Worm (Caenorhabditis elegans) whole organism, late embryonic: ENCODE results near the gene clc-7.

ENCODE experiments used
- C08G9.2 ChIP-seq: sonication (generic microtip); optimal IDR thresholded peaks from 2 replicates; lab custom pipeline; 2016; ENCODE audit warnings: mild to moderate bottlenecking, missing genetic modification characterization, moderate library complexity, missing compliant biosample characterization
- F13H6.1 ChIP-seq: sonication (generic microtip); optimal IDR thresholded peaks from 2 replicates; lab custom pipeline; 2016; ENCODE audit warnings: missing genetic modification characterization, missing compliant biosample characterization
- K02D7.2 ChIP-seq: sonication (generic microtip); optimal IDR thresholded peaks from 2 replicates; lab custom pipeline; 2017; ENCODE audit warnings: mild to moderate bottlenecking, missing genetic modification characterization, missing compliant biosample characterization
- K09A11.1 ChIP-seq: sonication (generic microtip); optimal IDR thresholded peaks from 2 replicates; lab custom pipeline; 2017; ENCODE audit warnings: antibody characterized with exemption, mild to moderate bottlenecking, missing genetic modification characterization, missing compliant biosample characterization; ENCODE audit not compliant: insufficient read depth
- T23F11.4 ChIP-seq: fragments of 200-800 bp; sonication (Bioruptor generic); optimal IDR thresholded peaks from 2 replicates; lab custom pipeline; 2018; ENCODE audit warnings: mild to moderate bottlenecking, missing genetic modification characterization, missing compliant biosample characterization
- ama-1 ChIP-seq: fragments of 150-350 bp; optimal IDR thresholded peaks from 2 replicates; lab custom pipeline; 2014
- ceh-19 ChIP-seq: fragments of 200-800 bp; sonication (Bioruptor generic); optimal IDR thresholded peaks from 2 replicates; lab custom pipeline; 2018; ENCODE audit warnings: mild to moderate bottlenecking, missing genetic modification characterization, missing compliant biosample characterization
- ceh-22 ChIP-seq: sonication (generic microtip); optimal IDR thresholded peaks from 2 replicates; lab custom pipeline; 2017; ENCODE audit warnings: missing biosample characterization, missing genetic modification characterization
- ceh-30 ChIP-seq: fragments of 150-350 bp; optimal IDR thresholded peaks from 2 replicates; lab custom pipeline; 2014; ENCODE audit warnings: missing biosample characterization, missing genetic modification characterization
- ceh-31 ChIP-seq: sonication (generic microtip); optimal IDR thresholded peaks from 2 replicates; lab custom pipeline; 2016; ENCODE audit warnings: missing genetic modification characterization, missing compliant biosample characterization
- ceh-45 ChIP-seq: fragments of 200-800 bp; sonication (Bioruptor generic); IDR thresholded peaks from 2 replicates; pipeline ENCODE4 v1.3.6; 2022; ENCODE audit warnings: missing genetic modification reagents, missing genetic modification characterization, missing compliant biosample characterization
- ceh-48 ChIP-seq: sonication (generic microtip); optimal IDR thresholded peaks from 2 replicates; lab custom pipeline; 2016; ENCODE audit warnings: missing genetic modification characterization, inconsistent platforms, missing compliant biosample characterization
- che-1 ChIP-seq: sonication (generic microtip); optimal IDR thresholded peaks from 2 replicates; lab custom pipeline; 2016; ENCODE audit warnings: mild to moderate bottlenecking, missing genetic modification characterization, missing compliant biosample characterization
- dmd-4 ChIP-seq: sonication (generic microtip); optimal IDR thresholded peaks from 2 replicates; lab custom pipeline; 2016; ENCODE audit warnings: borderline replicate concordance, missing genetic modification characterization, missing compliant biosample characterization
- dve-1 ChIP-seq: sonication (generic microtip); optimal IDR thresholded peaks from 2 replicates; lab custom pipeline; 2017; ENCODE audit warnings: antibody characterized with exemption, mild to moderate bottlenecking, missing genetic modification characterization, missing compliant biosample characterization
- elt-2 ChIP-seq: sonication (generic microtip); optimal IDR thresholded peaks from 2 replicates; lab custom pipeline; 2016; ENCODE audit warnings: missing genetic modification reagents, missing genetic modification characterization, missing compliant biosample characterization
- ets-4 ChIP-seq: sonication (generic microtip); optimal IDR thresholded peaks from 2 replicates; lab custom pipeline; 2016; ENCODE audit warnings: missing genetic modification characterization, missing compliant biosample characterization
- fax-1 ChIP-seq: sonication (generic microtip); optimal IDR thresholded peaks from 2 replicates; lab custom pipeline; 2016; ENCODE audit warnings: missing genotype, missing genetic modification characterization, missing compliant biosample characterization
- fkh-10 ChIP-seq: fragments of 150-350 bp; optimal IDR thresholded peaks from 2 replicates; lab custom pipeline; 2014; ENCODE audit warnings: missing biosample characterization, missing genetic modification reagents, missing genetic modification characterization
- fkh-6 ChIP-seq: sonication (generic microtip); optimal IDR thresholded peaks from 2 replicates; lab custom pipeline; 2016; ENCODE audit warnings: missing genetic modification characterization, missing compliant biosample characterization
- gmeb-2 ChIP-seq: sonication (generic microtip); optimal IDR thresholded peaks from 2 replicates; lab custom pipeline; 2016; ENCODE audit warnings: missing genetic modification characterization, inconsistent platforms, missing compliant biosample characterization
- hlh-15 ChIP-seq: sonication (generic microtip); optimal IDR thresholded peaks from 2 replicates; lab custom pipeline; 2016; ENCODE audit warnings: missing genetic modification characterization, missing compliant biosample characterization
- hlh-30 ChIP-seq: sonication (generic microtip); optimal IDR thresholded peaks from 2 replicates; lab custom pipeline; 2017; ENCODE audit warnings: antibody characterized with exemption, missing genetic modification characterization, missing compliant biosample characterization; ENCODE audit not compliant: insufficient read depth
- hlh-8 ChIP-seq: sonication (generic microtip); optimal IDR thresholded peaks from 2 replicates; lab custom pipeline; 2016; ENCODE audit warnings: missing genotype, missing genetic modification characterization, missing compliant biosample characterization
- lim-6 ChIP-seq: sonication (generic microtip); optimal IDR thresholded peaks from 2 replicates; lab custom pipeline; 2016; ENCODE audit warnings: missing genetic modification characterization, missing compliant biosample characterization
- madf-2 ChIP-seq: sonication (generic microtip); optimal IDR thresholded peaks from 2 replicates; lab custom pipeline; 2017; ENCODE audit warnings: missing genetic modification characterization, missing compliant biosample characterization
- mec-3 ChIP-seq: sonication (generic microtip); optimal IDR thresholded peaks from 2 replicates; lab custom pipeline; 2016; ENCODE audit warnings: borderline replicate concordance, missing genetic modification characterization, missing compliant biosample characterization
- npax-4 ChIP-seq: sonication (generic microtip); optimal IDR thresholded peaks from 2 replicates; lab custom pipeline; 2016; ENCODE audit warnings: missing genetic modification characterization, missing compliant biosample characterization
- pax-1 ChIP-seq: fragments of 150-350 bp; optimal IDR thresholded peaks from 2 replicates; lab custom pipeline; 2014; ENCODE audit warnings: missing biosample characterization, missing genetic modification characterization
- pha-2 ChIP-seq: sonication (generic microtip); optimal IDR thresholded peaks from 2 replicates; lab custom pipeline; 2017; ENCODE audit warnings: mild to moderate bottlenecking, missing genetic modification characterization, missing compliant biosample characterization
- pha-4 ChIP-seq: fragments of 150-350 bp; optimal IDR thresholded peaks from 2 replicates; lab custom pipeline; 2018; ENCODE audit warnings: missing biosample characterization, missing genetic modification reagents, missing genetic modification characterization
- pros-1 ChIP-seq: fragments of 150-350 bp; optimal IDR thresholded peaks from 2 replicates; lab custom pipeline; 2014; ENCODE audit warnings: missing biosample characterization, missing genetic modification reagents, missing genetic modification characterization
- rnt-1 ChIP-seq: sonication (generic microtip); optimal IDR thresholded peaks from 2 replicates; lab custom pipeline; 2016; ENCODE audit warnings: missing genetic modification characterization, missing compliant biosample characterization
- sdc-2 ChIP-seq: sonication (generic microtip); optimal IDR thresholded peaks from 2 replicates; lab custom pipeline; 2016; ENCODE audit warnings: missing genotype, missing genetic modification characterization, missing compliant biosample characterization
- sox-2 ChIP-seq: fragments of 200-800 bp; sonication (Bioruptor generic); IDR thresholded peaks from 2 replicates; pipeline ENCODE4 v1.3.6; 2022; ENCODE audit warnings: missing genetic modification reagents, missing genetic modification characterization, missing compliant biosample characterization
- sox-4 ChIP-seq: sonication (generic microtip); optimal IDR thresholded peaks from 2 replicates; lab custom pipeline; 2017; ENCODE audit warnings: mild to moderate bottlenecking, missing genetic modification characterization, inconsistent platforms, missing compliant biosample characterization
- tbx-7 ChIP-seq: sonication (generic microtip); optimal IDR thresholded peaks from 2 replicates; lab custom pipeline; 2016; ENCODE audit warnings: missing genotype, missing genetic modification characterization, missing compliant biosample characterization
- ttx-3 ChIP-seq: sonication (generic microtip); optimal IDR thresholded peaks from 2 replicates; lab custom pipeline; 2016; ENCODE audit warnings: missing genetic modification reagents, missing genetic modification characterization, missing compliant biosample characterization
- unc-3 ChIP-seq, 2 experiments: fragments of 200-800 bp in 1 of 2; sonication (Bioruptor generic) in 1 of 2; sonication (generic microtip) in 1 of 2; conservative IDR thresholded peaks in 1 of 2; optimal IDR thresholded peaks in 1 of 2; 2 replicates each; pipeline versions ENCODE4 v1.3.6 to Lab custom; 2016 to 2022; ENCODE audit warnings: missing compliant biosample characterization in 2 of 2, missing genetic modification characterization in 2 of 2, missing genetic modification reagents in 1 of 2
- unc-42 ChIP-seq: sonication (generic microtip); optimal IDR thresholded peaks from 2 replicates; lab custom pipeline; 2016; ENCODE audit warnings: missing genotype, missing genetic modification characterization, missing compliant biosample characterization
- unc-86 ChIP-seq: sonication (generic microtip); optimal IDR thresholded peaks from 2 replicates; lab custom pipeline; 2016; ENCODE audit warnings: missing genetic modification characterization, missing compliant biosample characterization
- zip-5 ChIP-seq: sonication (generic microtip); optimal IDR thresholded peaks from 2 replicates; lab custom pipeline; 2016; ENCODE audit warnings: missing genetic modification characterization, missing compliant biosample characterization
- ztf-16 ChIP-seq: sonication (generic microtip); optimal IDR thresholded peaks from 2 replicates; lab custom pipeline; 2017; ENCODE audit warnings: missing genetic modification characterization, missing compliant biosample characterization

The clc-7 gene

DNA sequence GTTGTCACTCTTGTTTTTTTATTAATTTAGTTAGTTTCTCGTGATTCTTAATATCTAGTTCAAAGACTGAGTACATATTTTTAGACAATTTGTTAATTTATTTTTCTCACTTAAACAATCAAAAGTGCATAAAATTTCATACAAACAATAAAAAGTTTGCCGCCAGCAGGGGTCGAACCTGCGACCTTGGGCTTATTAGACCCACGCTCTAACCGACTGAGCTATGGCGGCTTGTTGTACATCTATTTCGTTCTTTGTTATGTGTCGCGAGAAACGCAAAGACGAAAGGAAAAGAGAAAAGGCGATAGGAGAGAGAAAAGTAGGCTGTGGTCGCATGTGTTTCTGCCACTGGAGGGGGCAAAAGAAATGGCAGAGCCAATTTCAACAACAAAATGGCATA lies 17.6 kb downstream of the clc-7 start (continued):
- TF ChIP-seq fax-1 (tag; lab: Kevin White, UChicago) = peak; percentile 92
- TF ChIP-seq pros-1 (tag; lab: Kevin White, UChicago) = peak; percentile 70
- peak; percentile 97 for TF ChIP-seq T23F11.4 (GFP tag; lab: Kevin White, UChicago)
- TF ChIP-seq sox-4 (tag; lab: Kevin White, UChicago) = peak; percentile 96
- peak; percentile 85 for TF ChIP-seq zip-5
- TF ChIP-seq fkh-10 (GFP tag; lab: Kevin White, UChicago) = peak; percentile 13
- peak; percentile 94 for TF ChIP-seq ceh-30 (tag; lab: Kevin White, UChicago)
- peak; percentile 93 for TF ChIP-seq sox-2 (GFP tag; lab: Robert Waterston, UW)
- peak; percentile 89 for TF ChIP-seq K09A11.1
- TF ChIP-seq unc-42 = peak; percentile 92
- TF ChIP-seq hlh-8 = peak; percentile 84
- TF ChIP-seq ceh-31 (tag; lab: Kevin White, UChicago) = peak; percentile 91
- peak; percentile 92 for TF ChIP-seq madf-2 (tag; lab: Kevin White, UChicago)
- TF ChIP-seq K02D7.2 (tag; lab: Kevin White, UChicago) = peak; percentile 95
- TF ChIP-seq mec-3 (tag; lab: Kevin White, UChicago) = peak; percentile 54
- peak; percentile 96 for TF ChIP-seq F13H6.1 (tag; lab: Kevin White, UChicago)

DNA sequence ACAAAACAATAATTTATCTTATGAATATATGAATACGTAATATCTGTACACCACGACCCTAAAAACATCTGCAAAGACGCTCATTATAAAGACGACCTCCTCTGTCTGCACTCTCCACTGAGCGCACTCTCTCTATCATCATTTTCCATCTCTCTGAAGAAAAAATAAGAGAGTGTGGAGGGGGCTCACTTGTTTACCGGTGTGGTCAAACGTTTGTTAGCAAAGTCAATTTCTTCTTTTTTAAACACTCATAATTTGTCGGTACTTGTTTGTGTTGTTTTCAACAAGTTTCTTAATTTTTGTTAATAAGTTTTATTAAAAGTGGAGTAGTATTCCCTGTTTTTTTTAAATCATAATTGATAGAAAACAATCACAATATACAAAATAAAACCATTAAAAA lies 18.3 kb downstream of the clc-7 start:
- TF ChIP-seq unc-3 (GFP tag; conservative IDR thresholded peaks at IDR 0.05; lab: Robert Waterston, UW) = no peak
- TF ChIP-seq unc-3 (tag; optimal IDR thresholded peaks at IDR 0.05; lab: Kevin White, UChicago) = no peak
- TF ChIP-seq ttx-3 (tag; lab: Kevin White, UChicago) = no peak
- TF ChIP-seq fkh-10 (GFP tag; lab: Kevin White, UChicago) = no peak
- TF ChIP-seq unc-42 = no peak
- no peak for TF ChIP-seq sdc-2
- TF ChIP-seq dve-1 (tag; lab: Kevin White, UChicago) = no peak
- TF ChIP-seq pax-1 = no peak
- no peak for TF ChIP-seq K02D7.2 (tag; lab: Kevin White, UChicago)
- no peak for TF ChIP-seq ceh-22 (tag; lab: Kevin White, UChicago)
- TF ChIP-seq ets-4 (tag; lab: Kevin White, UChicago) = no peak
- no peak for TF ChIP-seq ceh-48
- no peak for TF ChIP-seq sox-2 (GFP tag; lab: Robert Waterston, UW)
- no peak for TF ChIP-seq ceh-30 (tag; lab: Kevin White, UChicago)
- TF ChIP-seq fax-1 (tag; lab: Kevin White, UChicago) = no peak
- no peak for TF ChIP-seq che-1 (tag; lab: Kevin White, UChicago)
- no peak for TF ChIP-seq fkh-6 (tag; lab: Kevin White, UChicago)
- TF ChIP-seq hlh-30 (tag; lab: Kevin White, UChicago) = no peak
- no peak for TF ChIP-seq tbx-7
- TF ChIP-seq unc-86 (tag; lab: Kevin White, UChicago) = no peak

DNA sequence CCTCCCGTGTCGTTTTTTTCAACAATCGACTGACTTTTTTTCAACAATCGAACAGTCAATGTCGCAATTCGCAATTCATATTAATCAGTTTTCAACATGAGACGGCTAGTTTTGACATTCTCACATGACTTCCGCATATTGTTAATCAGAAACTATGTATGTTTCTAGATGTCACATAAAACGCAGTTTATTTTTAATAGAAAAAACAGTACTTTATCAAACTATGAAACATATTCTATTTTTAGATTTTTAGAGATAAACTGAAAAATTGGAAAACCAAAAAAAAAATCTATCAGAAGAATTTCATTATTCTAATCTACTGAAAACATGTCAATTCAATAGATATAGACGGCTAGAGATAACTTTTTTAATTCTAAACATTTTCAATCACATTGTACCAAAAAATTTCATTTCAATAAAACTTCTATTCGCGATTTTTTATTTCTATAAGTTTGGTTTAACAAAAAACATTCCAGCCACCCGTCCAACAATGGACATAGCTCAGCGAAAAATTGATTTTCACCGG lies 19.5 kb downstream of the clc-7 start, which contains the start of gene pnk-4:
pnk-4 (plus strand) TSS at position 476 of the 526 bp plus-strand sequence.
- TF ChIP-seq ceh-48 = no peak
- TF ChIP-seq ceh-19 (GFP tag; lab: Kevin White, UChicago) = no peak
- no peak for TF ChIP-seq mec-3 (tag; lab: Kevin White, UChicago)
- no peak for TF ChIP-seq tbx-7
- TF ChIP-seq ztf-16 = no peak
- no peak for TF ChIP-seq hlh-15 (tag; lab: Kevin White, UChicago)

DNA sequence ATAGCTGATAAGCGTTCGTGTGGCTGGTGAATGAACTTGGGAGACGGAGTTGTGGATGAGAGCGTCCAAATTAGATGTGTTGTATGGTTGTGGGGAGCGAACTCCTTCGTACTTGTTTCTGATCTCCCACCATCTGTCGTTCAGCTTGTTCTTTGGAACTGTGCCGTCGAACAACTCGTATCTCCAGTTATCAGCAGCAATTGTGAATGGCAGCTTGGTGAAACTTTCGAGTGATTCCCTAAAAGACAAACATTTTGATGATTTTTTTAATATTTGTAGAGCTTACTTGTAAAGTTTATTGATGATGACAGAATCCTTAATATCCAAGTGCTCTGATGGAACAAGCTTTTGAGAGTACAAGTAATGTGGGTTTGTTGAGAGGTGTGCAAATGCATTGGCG lies 26.1 kb downstream of the clc-7 start:
- no peak for TF ChIP-seq hlh-15 (tag; lab: Kevin White, UChicago)
- TF ChIP-seq pha-4 (tag; lab: Kevin White, UChicago) = no peak
- no peak for TF ChIP-seq unc-42
- no peak for TF ChIP-seq rnt-1 (tag; lab: Kevin White, UChicago)
- no peak for TF ChIP-seq hlh-30 (tag; lab: Kevin White, UChicago)
- TF ChIP-seq dmd-4 (tag; lab: Kevin White, UChicago) = no peak
- TF ChIP-seq ceh-45 (GFP tag; lab: Robert Waterston, UW) = no peak
- no peak for TF ChIP-seq gmeb-2 (tag; lab: Kevin White, UChicago)
- no peak for TF ChIP-seq madf-2 (tag; lab: Kevin White, UChicago)
- no peak for TF ChIP-seq ttx-3 (tag; lab: Kevin White, UChicago)
- no peak for TF ChIP-seq pha-2 (tag; lab: Kevin White, UChicago)
- TF ChIP-seq npax-4 (tag; lab: Kevin White, UChicago) = no peak
- no peak for TF ChIP-seq C08G9.2
- TF ChIP-seq ceh-19 (GFP tag; lab: Kevin White, UChicago) = no peak
- TF ChIP-seq pax-1 = no peak
- TF ChIP-seq elt-2 = no peak
- no peak for TF ChIP-seq lim-6
- no peak for TF ChIP-seq fkh-10 (GFP tag; lab: Kevin White, UChicago)
- no peak for TF ChIP-seq ama-1 (lab: Kevin White, UChicago)
- TF ChIP-seq zip-5 = no peak
